Worm (Caenorhabditis elegans): ENCODE results near the gene str-246.

Gene str-246

ce11 chrIII:11036132-11036531 lies 41.4 kb upstream of the str-246 start (continued):
- TF ChIP-seq dsc-1 (tag; optimal IDR thresholded peaks at IDR 0.05) (peak; percentile 57), nhr-28 (tag; optimal IDR thresholded peaks at IDR 0.05) (no peak), zip-4 (GFP tag; optimal IDR thresholded peaks at IDR 0.05) (peak; percentile 27), lin-13 (GFP tag; optimal IDR thresholded peaks at IDR 0.05) (peak; percentile 74)

ce11 chrIII:11036640-11037039 lies 40.9 kb upstream of the str-246 start, which contains the start of gene spat-2:
spat-2 (plus strand) TSS chrIII:11036940.
- TF ChIP-seq lin-35 (GFP tag; optimal IDR thresholded peaks at IDR 0.05) (no peak), snu-23 (GFP tag; optimal IDR thresholded peaks at IDR 0.05) (no peak), egl-13 (tag; optimal IDR thresholded peaks at IDR 0.05) (no peak)

- TF ChIP-seq lin-15B (tag; optimal IDR thresholded peaks at IDR 0.05) (peak; percentile 68), mep-1 (tag; optimal IDR thresholded peaks at IDR 0.05) (peak; percentile 54), C16A3.4 (tag; optimal IDR thresholded peaks at IDR 0.05) (peak; percentile 38), fkh-8 (tag; optimal IDR thresholded peaks at IDR 0.05) (peak; percentile 28), efl-3 (GFP tag; optimal IDR thresholded peaks at IDR 0.05) (no peak), lsy-2 (tag; optimal IDR thresholded peaks at IDR 0.05) (peak; percentile 16 to 79), F16B12.6 (tag; optimal IDR thresholded peaks at IDR 0.05) (peak; percentile 49), lin-14 (GFP tag; optimal IDR thresholded peaks at IDR 0.05) (peak; percentile 69), efl-1 (optimal IDR thresholded peaks at IDR 0.05) (peak; percentile 37 to 47), efl-1 (GFP tag; optimal IDR thresholded peaks at IDR 0.05 in 1 of 2) (peak in 1 of 2 experiments; percentile 30), snu-23 (GFP tag; optimal IDR thresholded peaks at IDR 0.05) (peak; percentile 45), skn-1 (tag; optimal IDR thresholded peaks at IDR 0.05) (peak; percentile 73), elt-3 (tag; optimal IDR thresholded peaks at IDR 0.05) (no peak), lin-35 (GFP tag; optimal IDR thresholded peaks at IDR 0.05) (peak in 1 of 2 experiments; percentile 58), egl-13 (tag; optimal IDR thresholded peaks at IDR 0.05) (no peak), mdl-1 (tag; optimal IDR thresholded peaks at IDR 0.05) (no peak), dpl-1 (GFP tag; optimal IDR thresholded peaks at IDR 0.05) (peak in 1 of 3 experiments; percentile 63), ceh-82 (tag; optimal IDR thresholded peaks at IDR 0.05) (peak in 1 of 3 experiments; percentile 78)
These were observed 38.3 kb upstream of the str-246 start for ce11 chrIII:11039250-11039649.

- TF ChIP-seq hlh-4 (tag; optimal IDR thresholded peaks at IDR 0.05) (no peak), mdl-1 (tag; optimal IDR thresholded peaks at IDR 0.05) (peak in 1 of 2 experiments; percentile 48), lin-35 (GFP tag; optimal IDR thresholded peaks at IDR 0.05) (peak in 1 of 2 experiments; percentile 20), fos-1 (tag; optimal IDR thresholded peaks at IDR 0.05) (no peak), lin-14 (GFP tag; optimal IDR thresholded peaks at IDR 0.05) (peak; percentile 41), fkh-4 (tag; optimal IDR thresholded peaks at IDR 0.05; ENCODE audit: borderline replicate concordance) (no peak), blmp-1 (tag; optimal IDR thresholded peaks at IDR 0.05) (peak; percentile 88), unc-62 (GFP tag; optimal IDR thresholded peaks at IDR 0.05) (no peak), rnt-1 (tag; optimal IDR thresholded peaks at IDR 0.05) (no peak), fkh-8 (tag; optimal IDR thresholded peaks at IDR 0.05) (no peak), efl-1 (optimal IDR thresholded peaks at IDR 0.05) (no peak), efl-1 (GFP tag; optimal IDR thresholded peaks at IDR 0.05 in 1 of 2) (peak in 1 of 2 experiments; percentile 86)
These were observed 36.9 kb upstream of the str-246 start for ce11 chrIII:11040606-11041005.

- TF ChIP-seq skn-1 (tag; optimal IDR thresholded peaks at IDR 0.05), result no peak
- TF ChIP-seq sup-37 (GFP tag; optimal IDR thresholded peaks at IDR 0.05), result no peak
- TF ChIP-seq lin-15B (tag; optimal IDR thresholded peaks at IDR 0.05), result no peak
- no peak for TF ChIP-seq snu-23 (GFP tag; optimal IDR thresholded peaks at IDR 0.05)
- TF ChIP-seq nhr-47 (tag; optimal IDR thresholded peaks at IDR 0.05), result no peak
- no peak for TF ChIP-seq ztf-11 (tag; optimal IDR thresholded peaks at IDR 0.05)
- TF ChIP-seq nhr-84 (tag; optimal IDR thresholded peaks at IDR 0.05), result no peak
- no peak for TF ChIP-seq isw-1 (GFP tag; IDR thresholded peaks at IDR 0.05)
These were observed 32.3 kb upstream of the str-246 start for ce11 chrIII:11045196-11045595.

Measured in whole organism, L1 larva.